Fruit fly (Drosophila melanogaster) whole organism, embryonic: ENCODE data around the gene kin17.

Experiments
- CG11456 ChIP-seq: fragments of 200-800 bp; sonication (Bioruptor generic); IDR thresholded peaks from 3 replicates; pipeline ENCODE4 v1.3.6; 2022; ENCODE audit warnings: missing biosample characterization, missing genetic modification characterization
- CG11695 ChIP-seq: fragments of 200-800 bp; sonication (Bioruptor generic); IDR thresholded peaks from 3 replicates; pipeline ENCODE4 v1.3.6; 2022; ENCODE audit warnings: missing biosample characterization, missing genetic modification characterization
- CG12659 ChIP-seq: fragments of 200-800 bp; sonication (Bioruptor generic); optimal IDR thresholded peaks from 3 replicates; lab custom pipeline; 2017; ENCODE audit warnings: mild to moderate bottlenecking, missing biosample characterization, missing genetic modification reagents, missing genetic modification characterization
- CG12769 ChIP-seq: fragments of 200-800 bp; sonication (Bioruptor generic); optimal IDR thresholded peaks from 2 replicates; lab custom pipeline; 2019; ENCODE audit warnings: missing biosample characterization, mild to moderate bottlenecking, missing genetic modification characterization, moderate library complexity
- CG14014 ChIP-seq: fragments of 200-800 bp; sonication (Bioruptor generic); IDR thresholded peaks from 2 replicates; pipeline ENCODE4 v1.3.6; 2022; ENCODE audit warnings: missing biosample characterization, missing genetic modification characterization
- CG15696 ChIP-seq: fragments of 200-800 bp; sonication (Bioruptor generic); optimal IDR thresholded peaks from 2 replicates; lab custom pipeline; 2019; ENCODE audit warnings: missing biosample characterization, mild to moderate bottlenecking, missing genetic modification characterization, moderate library complexity
- CG17385 ChIP-seq: fragments of 200-800 bp; sonication (Bioruptor generic); optimal IDR thresholded peaks from 3 replicates; lab custom pipeline; 2018; ENCODE audit warnings: missing biosample characterization, mild to moderate bottlenecking, missing genetic modification characterization
- CG17802 ChIP-seq: fragments of 200-800 bp; sonication (Bioruptor generic); optimal IDR thresholded peaks from 2 replicates; lab custom pipeline; 2018; ENCODE audit warnings: missing biosample characterization, mild to moderate bottlenecking, missing genetic modification characterization, moderate library complexity
- CG17912 ChIP-seq: fragments of 200-800 bp; sonication (Bioruptor generic); optimal IDR thresholded peaks from 2 replicates; lab custom pipeline; 2018; ENCODE audit warnings: missing biosample characterization, mild to moderate bottlenecking, missing genetic modification characterization
- CG2712 ChIP-seq: fragments of 200-800 bp; optimal IDR thresholded peaks from 3 replicates; lab custom pipeline; 2019; ENCODE audit warnings: missing biosample characterization, mild to moderate bottlenecking, missing genetic modification characterization, moderate library complexity
- CG30020 ChIP-seq: fragments of 200-800 bp; optimal IDR thresholded peaks from 2 replicates; lab custom pipeline; 2019; ENCODE audit warnings: missing biosample characterization, mild to moderate bottlenecking, missing genetic modification characterization, moderate library complexity
- CG3281 ChIP-seq: fragments of 200-800 bp; sonication (Bioruptor generic); optimal IDR thresholded peaks from 3 replicates; lab custom pipeline; 2017; ENCODE audit warnings: missing biosample characterization, mild to moderate bottlenecking, missing genetic modification characterization
- CG6254 ChIP-seq: fragments of 200-800 bp; sonication (Bioruptor generic); optimal IDR thresholded peaks from 3 replicates; lab custom pipeline; 2017; ENCODE audit warnings: mild to moderate bottlenecking, missing biosample characterization, missing genetic modification reagents, missing genetic modification characterization
- CG7987 ChIP-seq: fragments of 200-800 bp; sonication (Bioruptor generic); optimal IDR thresholded peaks from 2 replicates; lab custom pipeline; 2018; ENCODE audit warnings: missing biosample characterization, mild to moderate bottlenecking, missing genetic modification characterization, moderate library complexity
- CG8290 ChIP-seq, 3 experiments: fragments of 200-800 bp; sonication (Bioruptor generic); optimal IDR thresholded peaks; 2 replicates each; lab custom pipeline; 2016 to 2019; ENCODE audit warnings: missing biosample characterization in 3 of 3, missing genetic modification characterization in 3 of 3, mild to moderate bottlenecking in 2 of 3, moderate library complexity in 1 of 3
- CrebB ChIP-seq: fragments of 200-800 bp; sonication (Bioruptor generic); optimal IDR thresholded peaks from 3 replicates; lab custom pipeline; 2018; ENCODE audit warnings: missing biosample characterization, mild to moderate bottlenecking, missing genetic modification characterization
- HmgZ ChIP-seq: fragments of 200-800 bp; sonication (Bioruptor generic); optimal IDR thresholded peaks from 2 replicates; lab custom pipeline; 2018; ENCODE audit warnings: missing biosample characterization, mild to moderate bottlenecking, missing genetic modification characterization
- Hmr ChIP-seq: fragments of 200-800 bp; sonication (Bioruptor generic); optimal IDR thresholded peaks from 3 replicates; lab custom pipeline; 2017; ENCODE audit warnings: mild to moderate bottlenecking, missing biosample characterization, missing genetic modification reagents, missing genetic modification characterization
- Hmx ChIP-seq: fragments of 200-800 bp; sonication (Bioruptor generic); optimal IDR thresholded peaks from 2 replicates; lab custom pipeline; 2016; ENCODE audit warnings: missing biosample characterization, missing genetic modification characterization
- Hr39 ChIP-seq: fragments of >200 bp; optimal IDR thresholded peaks from 2 replicates; lab custom pipeline; 2017
- Hr51 ChIP-seq, 2 experiments: fragments of 200-800 bp; sonication (Bioruptor generic); optimal IDR thresholded peaks; 2 replicates in 1 of 2; 3 replicates in 1 of 2; lab custom pipeline; 2016 to 2018; ENCODE audit warnings: missing biosample characterization in 2 of 2, missing genetic modification characterization in 2 of 2, mild to moderate bottlenecking in 1 of 2, moderate library complexity in 1 of 2
- Meics ChIP-seq: fragments of 200-800 bp; sonication (Bioruptor generic); optimal IDR thresholded peaks from 2 replicates; lab custom pipeline; 2017; ENCODE audit warnings: missing biosample characterization, mild to moderate bottlenecking, missing genetic modification characterization
- Nf-YC ChIP-seq: fragments of 200-800 bp; optimal IDR thresholded peaks from 3 replicates; lab custom pipeline; 2019; ENCODE audit warnings: missing biosample characterization, mild to moderate bottlenecking, missing genetic modification characterization, moderate library complexity
- PHDP ChIP-seq: fragments of 200-800 bp; sonication (Bioruptor generic); optimal IDR thresholded peaks from 3 replicates; lab custom pipeline; 2018; ENCODE audit warnings: missing biosample characterization, mild to moderate bottlenecking, missing genetic modification characterization, moderate library complexity
- bsh ChIP-seq, 2 experiments: fragments of 200-800 bp; sonication (Bioruptor generic); optimal IDR thresholded peaks; 2 replicates each; lab custom pipeline; 2017 to 2018; ENCODE audit warnings: mild to moderate bottlenecking in 2 of 2, missing biosample characterization in 2 of 2, missing genetic modification characterization in 2 of 2, moderate library complexity in 1 of 2
- disco-r ChIP-seq: fragments of 200-800 bp; sonication (Bioruptor generic); optimal IDR thresholded peaks from 2 replicates; lab custom pipeline; 2016; ENCODE audit warnings: missing biosample characterization, missing genetic modification characterization
- dysf ChIP-seq: fragments of 200-800 bp; sonication (Bioruptor generic); IDR thresholded peaks from 3 replicates; pipeline ENCODE4 v1.3.6; 2022; ENCODE audit warnings: missing biosample characterization, missing genetic modification characterization
- fd3F ChIP-seq: fragments of 200-800 bp; sonication (Bioruptor generic); optimal IDR thresholded peaks from 2 replicates; lab custom pipeline; 2018; ENCODE audit warnings: missing biosample characterization, mild to moderate bottlenecking, missing genetic modification characterization, moderate library complexity
- ftz-f1 ChIP-seq: fragments of 200-800 bp; sonication (Bioruptor generic); optimal IDR thresholded peaks from 2 replicates; lab custom pipeline; 2016; ENCODE audit warnings: missing biosample characterization, missing genetic modification characterization
- gcm ChIP-seq: fragments of 200-800 bp; sonication (Bioruptor generic); optimal IDR thresholded peaks from 2 replicates; lab custom pipeline; 2019; ENCODE audit warnings: missing biosample characterization, mild to moderate bottlenecking, missing genetic modification characterization, moderate library complexity
- gsb ChIP-seq: fragments of 200-800 bp; sonication (Bioruptor generic); IDR thresholded peaks from 2 replicates; pipeline ENCODE4 v1.3.6; 2022; ENCODE audit warnings: missing biosample characterization, missing genetic modification characterization
- lab ChIP-seq: fragments of 200-800 bp; sonication (Bioruptor generic); optimal IDR thresholded peaks from 3 replicates; lab custom pipeline; 2017; ENCODE audit warnings: missing biosample characterization, missing genetic modification characterization, mild to moderate bottlenecking, moderate library complexity, missing genetic modification reagents
- lmd ChIP-seq: fragments of 200-800 bp; sonication (Bioruptor generic); IDR thresholded peaks from 2 replicates; pipeline ENCODE4 v1.3.6; 2022; ENCODE audit warnings: missing biosample characterization, missing genetic modification characterization
- odd ChIP-seq: fragments of 200-800 bp; sonication (Bioruptor generic); optimal IDR thresholded peaks from 2 replicates; lab custom pipeline; 2017; ENCODE audit warnings: missing biosample characterization, mild to moderate bottlenecking, missing genetic modification characterization
- sug ChIP-seq: fragments of 200-800 bp; optimal IDR thresholded peaks from 2 replicates; lab custom pipeline; 2019; ENCODE audit warnings: missing biosample characterization, mild to moderate bottlenecking, missing genetic modification characterization, moderate library complexity
- tap ChIP-seq: fragments of 200-800 bp; optimal IDR thresholded peaks from 3 replicates; lab custom pipeline; 2019; ENCODE audit warnings: missing biosample characterization, mild to moderate bottlenecking, missing genetic modification characterization, moderate library complexity
- vvl ChIP-seq: fragments of 200-800 bp; sonication (Bioruptor generic); IDR thresholded peaks from 2 replicates; pipeline ENCODE4 v1.3.6; 2022; ENCODE audit warnings: missing biosample characterization, missing genetic modification characterization
- wek ChIP-seq: fragments of 200-800 bp; sonication (Bioruptor generic); optimal IDR thresholded peaks from 3 replicates; lab custom pipeline; 2018; ENCODE audit warnings: missing biosample characterization, mild to moderate bottlenecking, missing genetic modification characterization, moderate library complexity

kin17 gene

dm6 chr3L:20405971-20406948, 49.7 kb downstream of the kin17 start (continued):
- TF ChIP-seq ftz-f1 (GFP tag; lab: Kevin White, UChicago) = no peak
- peak; percentile 11 for TF ChIP-seq CG15696 (tag; lab: Kevin White, UChicago)
- TF ChIP-seq CG7987 = peak; percentile 61
- TF ChIP-seq Hr39 (lab: Kevin White, UChicago) = no peak
- TF ChIP-seq CG30020 (tag; lab: Kevin White, UChicago) = no peak
- 0 out of 3 replicates have a peak, but pooled peaks have one; percentile 19 for TF ChIP-seq CG11695
- peak in 1 of 2 experiments; percentile 8 for TF ChIP-seq Hr51 (GFP tag; optimal IDR thresholded peaks at IDR 0.05; lab: Kevin White, UChicago)
- peak; percentile 47; the same call in 1 of the 2 replicates for TF ChIP-seq vvl (GFP tag; lab: Robert Waterston, UW)
- TF ChIP-seq CG17912 (GFP tag; lab: Kevin White, UChicago) = peak; percentile 19
- peak; percentile 41 for TF ChIP-seq wek (GFP tag; lab: Kevin White, UChicago)
- TF ChIP-seq dysf (GFP tag; lab: Robert Waterston, UW) = 0 out of 3 replicates have a peak, but pooled peaks have one; percentile 9
- peak; percentile 33 for TF ChIP-seq CG6254 (GFP tag; lab: Kevin White, UChicago)
- no peak for TF ChIP-seq CG8290 (GFP tag; optimal IDR thresholded peaks at IDR 0.05; lab: Kevin White, UChicago)
- peak in 1 of 2 experiments; percentile 34 for TF ChIP-seq CG8290 (tag; optimal IDR thresholded peaks at IDR 0.05; lab: Kevin White, UChicago)
- TF ChIP-seq fd3F (GFP tag; lab: Kevin White, UChicago) = no peak
- TF ChIP-seq CG11456 (GFP tag; lab: Robert Waterston, UW) = no peak
- peak; percentile 50 for TF ChIP-seq lab (GFP tag; lab: Kevin White, UChicago)
- peak; percentile 49 for TF ChIP-seq Hmr (GFP tag; lab: Kevin White, UChicago)
- peak; percentile 64 for TF ChIP-seq PHDP
- TF ChIP-seq CG12659 (GFP tag; lab: Kevin White, UChicago) = peak; percentile 9
- TF ChIP-seq lmd (GFP tag; lab: Robert Waterston, UW) = no peak
- peak; percentile 18 for TF ChIP-seq sug (tag; lab: Kevin White, UChicago)
- peak; percentile 24 for TF ChIP-seq gcm (GFP tag; lab: Kevin White, UChicago)
- TF ChIP-seq Meics = peak; percentile 8
- peak; percentile 43 for TF ChIP-seq CG3281 (GFP tag; lab: Kevin White, UChicago)
- peak; percentile 27 for TF ChIP-seq odd
- TF ChIP-seq CG2712 (tag; lab: Kevin White, UChicago) = peak; percentile 2
- peak; percentile 60 for TF ChIP-seq CrebB (tag; lab: Kevin White, UChicago)
- TF ChIP-seq Hmx (GFP tag; lab: Kevin White, UChicago) = no peak
- peak; percentile 21 for TF ChIP-seq Nf-YC (tag; lab: Kevin White, UChicago)
- no peak for TF ChIP-seq gsb
- 0 out of 2 replicates have a peak, but pooled peaks have one; percentile 31 for TF ChIP-seq CG14014
- peak; percentile 45 for TF ChIP-seq CG17385
- no peak for TF ChIP-seq disco-r (GFP tag; lab: Kevin White, UChicago)
- peak; percentile 48 for TF ChIP-seq HmgZ
- TF ChIP-seq tap (tag; lab: Kevin White, UChicago) = peak; percentile 20
- peak; percentile 71 for TF ChIP-seq CG17802 (tag; lab: Kevin White, UChicago)
- peak in 1 of 2 experiments; percentile 12 for TF ChIP-seq bsh (GFP tag; optimal IDR thresholded peaks at IDR 0.05; lab: Kevin White, UChicago)
- TF ChIP-seq CG12769 = peak; percentile 3
